Worm (Caenorhabditis elegans) whole organism, early embryonic: ENCODE data around the gene C33D9.8.

Source experiments
- B0310.2 ChIP-seq: sonication (generic microtip); optimal IDR thresholded peaks from 2 replicates; lab custom pipeline; 2016; ENCODE audit warnings: mild to moderate bottlenecking, missing genetic modification characterization, missing compliant biosample characterization
- F13C5.2 ChIP-seq: sonication (generic microtip); optimal IDR thresholded peaks from 2 replicates; lab custom pipeline; 2017; ENCODE audit warnings: mild to moderate bottlenecking, missing genetic modification characterization, inconsistent platforms, missing compliant biosample characterization
- aly-1 ChIP-seq: sonication (generic microtip); optimal IDR thresholded peaks from 2 replicates; lab custom pipeline; 2016; ENCODE audit warnings: missing genetic modification characterization, missing compliant biosample characterization
- ama-1 ChIP-seq: fragments of 150-350 bp; optimal IDR thresholded peaks from 2 replicates; lab custom pipeline; 2014
- ceh-13 ChIP-seq: fragments of 200-800 bp; sonication (Bioruptor generic); optimal IDR thresholded peaks from 2 replicates; lab custom pipeline; 2018; ENCODE audit warnings: mild to moderate bottlenecking, missing genetic modification characterization, missing compliant biosample characterization
- ceh-36 ChIP-seq: sonication (generic microtip); optimal IDR thresholded peaks from 2 replicates; lab custom pipeline; 2016; ENCODE audit warnings: missing genetic modification characterization, inconsistent platforms, missing compliant biosample characterization
- ets-7 ChIP-seq: sonication (generic microtip); optimal IDR thresholded peaks from 2 replicates; lab custom pipeline; 2016; ENCODE audit warnings: missing genotype, missing genetic modification characterization, missing compliant biosample characterization
- flt-1 ChIP-seq: fragments of 200-800 bp; sonication (Bioruptor generic); IDR thresholded peaks from 2 replicates; pipeline ENCODE4 v1.3.6; 2022; ENCODE audit warnings: missing genetic modification characterization, missing compliant biosample characterization
- hmbx-1 ChIP-seq: sonication (generic microtip); optimal IDR thresholded peaks from 2 replicates; lab custom pipeline; 2016; ENCODE audit warnings: mild to moderate bottlenecking, missing genetic modification characterization, missing compliant biosample characterization
- hmg-4 ChIP-seq: fragments of 200-800 bp; sonication (Bioruptor generic); optimal IDR thresholded peaks from 2 replicates; lab custom pipeline; 2018; ENCODE audit warnings: mild to moderate bottlenecking, missing genetic modification characterization, missing compliant biosample characterization
- hnd-1 ChIP-seq: sonication (generic microtip); optimal IDR thresholded peaks from 2 replicates; lab custom pipeline; 2016; ENCODE audit warnings: missing genetic modification characterization, missing compliant biosample characterization
- pes-1 ChIP-seq: fragments of 200-800 bp; sonication (Bioruptor generic); IDR thresholded peaks from 2 replicates; pipeline ENCODE4 v1.3.6; 2022; ENCODE audit warnings: missing genetic modification reagents, missing genetic modification characterization, missing compliant biosample characterization
- scrt-1 ChIP-seq: fragments of 200-800 bp; sonication (Bioruptor generic); IDR thresholded peaks from 2 replicates; pipeline ENCODE4 v1.3.6; 2022; ENCODE audit warnings: missing genetic modification characterization, missing compliant biosample characterization
- sea-1 ChIP-seq: fragments of 200-800 bp; sonication (Bioruptor generic); conservative IDR thresholded peaks from 2 replicates; pipeline ENCODE4 v1.3.6; 2022; ENCODE audit warnings: missing genetic modification characterization, missing compliant biosample characterization
- tbx-11 ChIP-seq: fragments of 200-800 bp; sonication (Bioruptor generic); IDR thresholded peaks from 2 replicates; pipeline ENCODE4 v1.3.6; 2022; ENCODE audit warnings: missing genetic modification characterization, missing compliant biosample characterization
- tbx-37 ChIP-seq: fragments of 200-800 bp; sonication (Bioruptor generic); conservative IDR thresholded peaks from 2 replicates; pipeline ENCODE4 v1.3.6; 2022; ENCODE audit warnings: missing genetic modification reagents, missing genetic modification characterization, missing compliant biosample characterization
- tra-4 ChIP-seq: sonication (generic microtip); optimal IDR thresholded peaks from 2 replicates; lab custom pipeline; 2017; ENCODE audit warnings: missing genetic modification characterization, missing compliant biosample characterization

C33D9.8 gene

ce11 chrIV:8772800-8773256 lies 13.7 kb downstream of the C33D9.8 start, which contains the start of gene F20C5.6:
Gene F20C5.6 (minus strand): TSS chrIV:8773206.
- TF ChIP-seq scrt-1 (GFP tag; lab: Robert Waterston, UW) = no peak
- TF ChIP-seq ama-1 (lab: Kevin White, UChicago) = peak; percentile 93
- no peak for TF ChIP-seq flt-1 (GFP tag; lab: Robert Waterston, UW)
- TF ChIP-seq hnd-1 = no peak
- TF ChIP-seq hmbx-1 (tag; lab: Kevin White, UChicago) = no peak

ce11 chrIV:8769539-8769938 lies 17.0 kb downstream of the C33D9.8 start, which contains the start of gene F20C5.5:
Gene F20C5.5 (minus strand): TSS chrIV:8769639.
- TF ChIP-seq ceh-13 (GFP tag; lab: Kevin White, UChicago) (no peak), tbx-37 (GFP tag; lab: Robert Waterston, UW) (no peak), tra-4 (no peak), ceh-36 (tag; lab: Kevin White, UChicago) (no peak), ets-7 (tag; lab: Kevin White, UChicago) (no peak), sea-1 (GFP tag; lab: Robert Waterston, UW) (no peak), flt-1 (GFP tag; lab: Robert Waterston, UW) (no peak), tbx-11 (GFP tag; lab: Robert Waterston, UW) (no peak), aly-1 (tag; lab: Kevin White, UChicago) (no peak)

- TF ChIP-seq sea-1 (GFP tag; lab: Robert Waterston, UW) (no peak), ceh-36 (tag; lab: Kevin White, UChicago) (no peak), ceh-13 (GFP tag; lab: Kevin White, UChicago) (no peak), ets-7 (tag; lab: Kevin White, UChicago) (no peak), ama-1 (lab: Kevin White, UChicago) (no peak), hnd-1 (no peak), scrt-1 (GFP tag; lab: Robert Waterston, UW) (no peak), tbx-11 (GFP tag; lab: Robert Waterston, UW) (no peak), aly-1 (tag; lab: Kevin White, UChicago) (no peak)
Measured at ce11 chrIV:8764567-8764966, 22.0 kb downstream of the C33D9.8 start, which contains the start of gene cdc-50.B. Gene cdc-50.B (plus strand): TSS chrIV:8764867.

ce11 chrIV:8762471-8762870 lies 24.1 kb downstream of the C33D9.8 start:
- peak; percentile 9 for TF ChIP-seq F13C5.2
- TF ChIP-seq sea-1 (GFP tag; lab: Robert Waterston, UW) = no peak

ce11 chrIV:8761896-8762295 lies 24.7 kb downstream of the C33D9.8 start, which contains the start of the genes F20C5.11 and klp-11:
Gene F20C5.11 (minus strand): TSS chrIV:8761996.
Gene klp-11 (minus strand): TSS chrIV:8762066.
- TF ChIP-seq hmg-4 (GFP tag; lab: Kevin White, UChicago) (no peak), hnd-1 (no peak), aly-1 (tag; lab: Kevin White, UChicago) (no peak), tbx-37 (GFP tag; lab: Robert Waterston, UW) (no peak), pes-1 (GFP tag; lab: Robert Waterston, UW) (no peak), B0310.2 (tag; lab: Kevin White, UChicago) (no peak)

- TF ChIP-seq ama-1 (lab: Kevin White, UChicago) (no peak), hmg-4 (GFP tag; lab: Kevin White, UChicago) (no peak), pes-1 (GFP tag; lab: Robert Waterston, UW) (no peak), aly-1 (tag; lab: Kevin White, UChicago) (no peak), B0310.2 (tag; lab: Kevin White, UChicago) (no peak), sea-1 (GFP tag; lab: Robert Waterston, UW) (no peak), flt-1 (GFP tag; lab: Robert Waterston, UW) (no peak), hnd-1 (no peak), ceh-13 (GFP tag; lab: Kevin White, UChicago) (no peak), hmbx-1 (tag; lab: Kevin White, UChicago) (no peak), tbx-11 (GFP tag; lab: Robert Waterston, UW) (no peak), tra-4 (no peak), tbx-37 (GFP tag; lab: Robert Waterston, UW) (no peak), ets-7 (tag; lab: Kevin White, UChicago) (no peak), F13C5.2 (no peak), ceh-36 (tag; lab: Kevin White, UChicago) (no peak), scrt-1 (GFP tag; lab: Robert Waterston, UW) (no peak)
Measured at ce11 chrIV:8758620-8759019, 27.9 kb downstream of the C33D9.8 start.

- TF ChIP-seq tra-4 = no peak
- TF ChIP-seq ama-1 (lab: Kevin White, UChicago) = no peak
- TF ChIP-seq ets-7 (tag; lab: Kevin White, UChicago) = no peak
- TF ChIP-seq pes-1 (GFP tag; lab: Robert Waterston, UW) = no peak
- no peak for TF ChIP-seq ceh-36 (tag; lab: Kevin White, UChicago)
- no peak for TF ChIP-seq aly-1 (tag; lab: Kevin White, UChicago)
- no peak for TF ChIP-seq flt-1 (GFP tag; lab: Robert Waterston, UW)
- TF ChIP-seq tbx-11 (GFP tag; lab: Robert Waterston, UW) = no peak
- no peak for TF ChIP-seq hmbx-1 (tag; lab: Kevin White, UChicago)
- no peak for TF ChIP-seq B0310.2 (tag; lab: Kevin White, UChicago)
- TF ChIP-seq hnd-1 = no peak
- TF ChIP-seq hmg-4 (GFP tag; lab: Kevin White, UChicago) = no peak
- no peak for TF ChIP-seq tbx-37 (GFP tag; lab: Robert Waterston, UW)
- no peak for TF ChIP-seq ceh-13 (GFP tag; lab: Kevin White, UChicago)
- no peak for TF ChIP-seq F13C5.2
- no peak for TF ChIP-seq scrt-1 (GFP tag; lab: Robert Waterston, UW)
- no peak for TF ChIP-seq sea-1 (GFP tag; lab: Robert Waterston, UW)
Measured at ce11 chrIV:8757729-8758128, 28.8 kb downstream of the C33D9.8 start.
